Fruit fly (Drosophila melanogaster) S2 (cell line): ENCODE results near the gene Muc14A.

Experiments
- CG8478 ChIP-seq: fragments of >200 bp; optimal IDR thresholded peaks from 2 replicates; lab custom pipeline; 2018
- CTCF ChIP-seq, 2 experiments: fragments of >200 bp; optimal IDR thresholded peaks; 2 replicates each; lab custom pipeline; 2018

- TF ChIP-seq CG8478 (lab: Kevin White, UChicago) (no peak), CTCF (optimal IDR thresholded peaks at IDR 0.05; lab: Kevin White, UChicago) (no peak)
These were observed 82.6 kb downstream of the Muc14A start, which contains the start of gene Tob for dm6 chrX:16091431-16091990.
